Fruit fly (Drosophila melanogaster): ENCODE data around the gene prg.

dm6 chr2L:8420259-8420930, 43.9 kb upstream of the prg start:
- TF ChIP-seq kay (GFP tag; ENCODE audit: borderline replicate concordance) (no peak), ovo (GFP tag; optimal IDR thresholded peaks at IDR 0.05) (no peak), cnc (optimal IDR thresholded peaks at IDR 0.05) (no peak), CG33017 (tag; optimal IDR thresholded peaks at IDR 0.05) (no peak)

Data from whole organism, adult.